Fruit fly (Drosophila melanogaster): ENCODE results near the gene Tbc1d15-17.

Gene Tbc1d15-17

DNA sequence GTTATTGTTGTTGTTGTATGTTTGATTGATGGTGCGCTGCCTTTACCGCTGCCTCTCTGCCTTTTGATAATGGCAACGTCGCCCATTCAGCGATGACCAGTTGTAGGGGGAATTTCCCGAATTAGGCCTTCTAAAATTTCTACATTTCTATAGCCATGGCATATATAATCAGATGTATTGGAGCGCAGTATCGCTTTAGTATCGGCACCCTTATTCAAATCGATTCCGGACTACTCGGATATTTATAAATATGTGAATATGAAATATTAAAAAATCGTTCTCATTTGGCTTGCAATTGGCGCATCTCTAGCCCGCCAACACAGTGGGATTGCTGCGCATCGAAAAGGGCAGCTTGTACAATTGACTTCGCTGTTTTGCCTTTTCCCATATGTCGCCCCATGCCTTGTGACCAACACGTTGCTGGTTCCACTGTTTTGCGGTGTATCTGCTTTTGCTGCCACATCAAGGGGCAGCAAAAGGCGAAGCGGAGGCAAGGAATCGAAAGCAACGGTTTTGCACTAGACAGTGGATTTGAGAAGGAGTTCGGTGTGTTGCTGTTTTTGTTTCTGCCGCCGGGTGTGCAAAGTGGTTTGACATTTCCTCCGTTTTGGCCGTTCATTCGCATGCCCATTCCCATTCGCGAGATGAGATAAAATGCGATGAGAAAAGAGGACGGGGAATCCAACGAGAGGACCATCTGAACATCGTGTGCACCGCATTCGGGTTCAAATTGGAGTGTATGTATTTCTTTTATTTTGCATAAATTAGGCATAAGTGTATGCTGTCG lies 17.8 kb downstream of the Tbc1d15-17 start (continued):
- peak; percentile 38 for TF ChIP-seq Bdp1 (GFP tag; optimal IDR thresholded peaks at IDR 0.05)
- TF ChIP-seq CG6272 (GFP tag; IDR thresholded peaks at IDR 0.05), result peak; percentile 37; the same call in 1 of the 2 replicates
- no peak for TF ChIP-seq Eip74EF (GFP tag; optimal IDR thresholded peaks at IDR 0.05)
- TF ChIP-seq CG11398 (GFP tag; optimal IDR thresholded peaks at IDR 0.05), result peak; percentile 15
- peak; percentile 40 for TF ChIP-seq CG16863 (GFP tag; optimal IDR thresholded peaks at IDR 0.05)
- peak; percentile 3 for TF ChIP-seq pb (GFP tag; optimal IDR thresholded peaks at IDR 0.05)
- no peak; the same call in none of the 3 replicates for TF ChIP-seq CG17361 (GFP tag; IDR thresholded peaks at IDR 0.05)
- no peak for TF ChIP-seq PHDP (tag; optimal IDR thresholded peaks at IDR 0.05)
- TF ChIP-seq CG13424 (tag; optimal IDR thresholded peaks at IDR 0.05), result peak; percentile 72
- TF ChIP-seq luna (GFP tag; optimal IDR thresholded peaks at IDR 0.05), result no peak
- TF ChIP-seq YL-1 (GFP tag; optimal IDR thresholded peaks at IDR 0.05), result peak; percentile 7
- TF ChIP-seq chn (GFP tag; optimal IDR thresholded peaks at IDR 0.05), result peak; percentile 31
- no peak for TF ChIP-seq toy (GFP tag; IDR thresholded peaks at IDR 0.05)
- peak; percentile 59 for TF ChIP-seq HLH3B (GFP tag; IDR thresholded peaks at IDR 0.05)
- no peak for TF ChIP-seq cato (GFP tag; optimal IDR thresholded peaks at IDR 0.05; ENCODE audit: borderline replicate concordance)
- peak; percentile 37; the same call in 1 of the 2 replicates for TF ChIP-seq ap (GFP tag; IDR thresholded peaks at IDR 0.05)
- TF ChIP-seq yki (optimal IDR thresholded peaks at IDR 0.05), result no peak
- TF ChIP-seq mam (GFP tag; optimal IDR thresholded peaks at IDR 0.05), result peak; percentile 60
- TF ChIP-seq CG3995 (GFP tag; optimal IDR thresholded peaks at IDR 0.05), result peak; percentile 5
- TF ChIP-seq D19A (tag; optimal IDR thresholded peaks at IDR 0.05), result peak; percentile 38
- TF ChIP-seq zf30C (GFP tag; optimal IDR thresholded peaks at IDR 0.05), result no peak
- TF ChIP-seq nom (GFP tag; optimal IDR thresholded peaks at IDR 0.05), result peak; percentile 85
- TF ChIP-seq CG10147 (GFP tag; optimal IDR thresholded peaks at IDR 0.05), result no peak
- TF ChIP-seq fd3F (GFP tag; optimal IDR thresholded peaks at IDR 0.05), result peak; percentile 57
- TF ChIP-seq trem (tag; optimal IDR thresholded peaks at IDR 0.05), result no peak
- peak; percentile 72 for TF ChIP-seq HLH54F (GFP tag; optimal IDR thresholded peaks at IDR 0.05)
- peak; percentile 39 for TF ChIP-seq CG5245 (GFP tag; optimal IDR thresholded peaks at IDR 0.05)
- peak; percentile 72 for TF ChIP-seq corto (GFP tag; optimal IDR thresholded peaks at IDR 0.05)
- TF ChIP-seq CG10209 (GFP tag; optimal IDR thresholded peaks at IDR 0.05), result peak; percentile 66
- TF ChIP-seq CG11456 (GFP tag; IDR thresholded peaks at IDR 0.05), result peak; percentile 68; the same call in 2 of the 3 replicates
- TF ChIP-seq CG11696 (GFP tag; IDR thresholded peaks at IDR 0.05), result no peak
- TF ChIP-seq Xrp1 (GFP tag; IDR thresholded peaks at IDR 0.05), result peak; percentile 70
- TF ChIP-seq CG11723 (GFP tag; optimal IDR thresholded peaks at IDR 0.05), result no peak
- TF ChIP-seq tll (GFP tag; optimal IDR thresholded peaks at IDR 0.05), result no peak
- peak; percentile 34 for TF ChIP-seq MTF-1 (GFP tag; optimal IDR thresholded peaks at IDR 0.05; ENCODE audit: borderline replicate concordance)
- TF ChIP-seq CG31388 (GFP tag; optimal IDR thresholded peaks at IDR 0.05), result no peak
- TF ChIP-seq CG2875 (GFP tag; optimal IDR thresholded peaks at IDR 0.05), result peak; percentile 28
- peak; percentile 4 for TF ChIP-seq Atf-2 (GFP tag; optimal IDR thresholded peaks at IDR 0.05)
- peak; percentile 12 for TF ChIP-seq CG17802 (tag; optimal IDR thresholded peaks at IDR 0.05)
- TF ChIP-seq Aef1 (GFP tag; IDR thresholded peaks at IDR 0.05), result peak; percentile 61
- peak; percentile 45 for TF ChIP-seq caup (GFP tag; optimal IDR thresholded peaks at IDR 0.05; ENCODE audit: severe bottlenecking)
- TF ChIP-seq CG7963 (GFP tag; IDR thresholded peaks at IDR 0.05; ENCODE audit: partially characterized antibody), result no peak
- peak; percentile 21 for TF ChIP-seq CG2116 (GFP tag; optimal IDR thresholded peaks at IDR 0.05)
- TF ChIP-seq CG7357 (GFP tag; IDR thresholded peaks at IDR 0.05), result 0 out of 3 replicates have a peak, but pooled peaks have one; percentile 33
- peak; percentile 35 for TF ChIP-seq eyg (GFP tag; optimal IDR thresholded peaks at IDR 0.05)
- peak; percentile 44 to 70 for TF ChIP-seq Hr51 (GFP tag; optimal IDR thresholded peaks at IDR 0.05)
- peak; percentile 59 for TF ChIP-seq Hr3 (GFP tag; optimal IDR thresholded peaks at IDR 0.05)
- TF ChIP-seq zfh2 (GFP tag; optimal IDR thresholded peaks at IDR 0.05), result peak; percentile 8
